Fruit fly (Drosophila melanogaster): ENCODE data around the gene GC.

dm6 chr3L:1653752-1654151 lies 24.7 kb upstream of the GC start:
- TF ChIP-seq fru (GFP tag; optimal IDR thresholded peaks at IDR 0.05) (no peak), CG32264 (GFP tag; optimal IDR thresholded peaks at IDR 0.05) (no peak), h (GFP tag; optimal IDR thresholded peaks at IDR 0.05) (no peak), CG9705 (GFP tag; optimal IDR thresholded peaks at IDR 0.05) (no peak), N (GFP tag; optimal IDR thresholded peaks at IDR 0.05) (no peak), dsf (GFP tag; optimal IDR thresholded peaks at IDR 0.05; ENCODE audit: borderline replicate concordance) (no peak), psq (GFP tag; optimal IDR thresholded peaks at IDR 0.05) (no peak), Jra (GFP tag; optimal IDR thresholded peaks at IDR 0.05) (no peak), sv (GFP tag; optimal IDR thresholded peaks at IDR 0.05) (no peak), Hr78 (GFP tag; optimal IDR thresholded peaks at IDR 0.05) (no peak), usp (GFP tag; optimal IDR thresholded peaks at IDR 0.05) (no peak), Mio (GFP tag; optimal IDR thresholded peaks at IDR 0.05) (no peak), foxo (GFP tag; optimal IDR thresholded peaks at IDR 0.05) (no peak), jim (GFP tag; optimal IDR thresholded peaks at IDR 0.05) (no peak)
